Fruit fly (Drosophila melanogaster) whole organism, wandering third instar larva: ENCODE results near the gene SecCl.

ENCODE experiments used
- Abd-B ChIP-seq: fragments of >200 bp; optimal IDR thresholded peaks from 2 replicates; lab custom pipeline; 2017; ENCODE audit warnings: missing biosample characterization, missing genetic modification characterization
- Hr78 ChIP-seq: fragments of >200 bp; optimal IDR thresholded peaks from 2 replicates; lab custom pipeline; 2017; ENCODE audit warnings: missing biosample characterization, missing genetic modification characterization
- Hr83 ChIP-seq: fragments of 200-300 bp; sonication (Bioruptor generic); optimal IDR thresholded peaks from 2 replicates; lab custom pipeline; 2016; ENCODE audit warnings: missing biosample characterization, mild to moderate bottlenecking, missing genetic modification characterization, moderate library complexity; ENCODE audit not compliant: poor library complexity, severe bottlenecking
- brk ChIP-seq: fragments of 200-800 bp; sonication (Bioruptor generic); optimal IDR thresholded peaks from 2 replicates; lab custom pipeline; 2016; ENCODE audit warnings: missing biosample characterization, mild to moderate bottlenecking, missing genetic modification characterization
- dsf ChIP-seq: sonication (Bioruptor generic); optimal IDR thresholded peaks from 2 replicates; lab custom pipeline; 2016; ENCODE audit warnings: missing biosample characterization, missing genetic modification characterization, borderline replicate concordance
- foxo ChIP-seq, 2 experiments: fragments of 200-800 bp; sonication (Bioruptor generic); optimal IDR thresholded peaks; 2 replicates in 1 of 2; 3 replicates in 1 of 2; lab custom pipeline; 2016 to 2017; ENCODE audit warnings: missing biosample characterization in 2 of 2, missing genetic modification characterization in 2 of 2
- h ChIP-seq: fragments of 200-800 bp; sonication (Bioruptor generic); optimal IDR thresholded peaks from 3 replicates; lab custom pipeline; 2016; ENCODE audit warnings: missing biosample characterization, mild to moderate bottlenecking, missing genetic modification characterization
- psq ChIP-seq: fragments of 200-800 bp; sonication (Bioruptor generic); optimal IDR thresholded peaks from 3 replicates; lab custom pipeline; 2017; ENCODE audit warnings: missing biosample characterization, mild to moderate bottlenecking, missing genetic modification characterization, moderate library complexity
- rgr ChIP-seq: fragments of 200-800 bp; sonication (Bioruptor generic); optimal IDR thresholded peaks from 3 replicates; lab custom pipeline; 2016; ENCODE audit warnings: missing biosample characterization, mild to moderate bottlenecking, missing genetic modification characterization

DNA sequence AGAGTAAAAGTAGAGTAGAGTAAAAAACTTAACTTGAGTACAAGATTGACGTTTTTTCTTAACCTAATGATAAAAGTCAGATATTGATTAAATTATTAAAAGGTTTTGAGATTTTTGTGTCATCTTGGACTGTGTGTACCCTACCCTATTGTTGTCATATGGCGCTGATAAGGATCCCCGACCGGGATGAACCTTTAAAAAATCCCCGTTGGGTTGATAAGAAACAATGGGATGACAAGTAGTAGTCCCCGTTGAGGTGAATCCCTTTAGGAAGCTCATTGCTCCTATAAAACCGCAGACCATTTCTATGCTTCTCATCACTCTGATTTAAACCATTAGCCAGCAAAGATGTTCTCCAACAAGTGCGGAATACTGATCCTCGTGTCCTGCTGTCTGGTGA, 24.6 kb downstream of the SecCl start, which contains the start of gene edin:
- no peak for TF ChIP-seq dsf
- TF ChIP-seq psq (GFP tag; lab: Kevin White, UChicago), result no peak
- TF ChIP-seq Abd-B, result no peak
- no peak for TF ChIP-seq h (GFP tag; lab: Kevin White, UChicago)
- TF ChIP-seq Hr78 (GFP tag; lab: Kevin White, UChicago), result no peak
- TF ChIP-seq foxo (GFP tag; optimal IDR thresholded peaks at IDR 0.05; lab: Kevin White, UChicago), result no peak
- no peak for TF ChIP-seq brk (GFP tag; lab: Kevin White, UChicago)
- no peak for TF ChIP-seq rgr (GFP tag; lab: Kevin White, UChicago)
- TF ChIP-seq Hr83, result no peak
